Worm (Caenorhabditis elegans): ENCODE results near the gene ift-139.

ift-139 gene

ce11 chrIII:5988010-5988409, 51.3 kb downstream of the ift-139 start:
- TF ChIP-seq ztf-11 (tag; optimal IDR thresholded peaks at IDR 0.05) (no peak), tbx-2 (tag; optimal IDR thresholded peaks at IDR 0.05) (no peak), ztf-4 (tag; optimal IDR thresholded peaks at IDR 0.05) (no peak), egl-5 (tag; optimal IDR thresholded peaks at IDR 0.05) (peak; percentile 63), nfya-1 (tag; optimal IDR thresholded peaks at IDR 0.05; ENCODE audit: insufficient read depth) (peak; percentile 63), unc-62 (GFP tag; optimal IDR thresholded peaks at IDR 0.05) (no peak), mdl-1 (tag; optimal IDR thresholded peaks at IDR 0.05) (no peak), lin-39 (tag; optimal IDR thresholded peaks at IDR 0.05) (peak; percentile 74)

DNA sequence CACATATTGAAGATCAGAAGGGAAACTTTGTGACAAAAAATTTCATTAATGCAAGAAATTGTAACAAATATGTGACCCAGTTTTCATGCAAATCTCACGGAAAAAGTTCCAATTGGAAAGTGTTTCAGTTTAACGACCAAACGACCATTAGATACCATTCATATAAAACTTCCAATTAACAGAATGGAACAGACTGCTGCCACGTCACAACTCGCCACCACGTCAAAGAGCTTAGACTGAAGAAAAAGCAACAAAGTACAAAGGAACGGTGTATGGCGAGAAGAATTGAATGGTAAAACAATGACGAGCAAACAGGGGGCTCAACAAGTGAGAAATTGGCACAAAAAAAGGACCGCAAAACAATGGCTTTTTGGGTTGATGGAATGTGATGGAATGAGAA, 53.9 kb downstream of the ift-139 start, which contains the start of gene T04C9.3:
Gene T04C9.3, plus strand, starts transcription at position 301 of the 400 bp plus-strand sequence.
- no peak for TF ChIP-seq skn-1 (tag; optimal IDR thresholded peaks at IDR 0.05)
- no peak for TF ChIP-seq fkh-2 (tag; optimal IDR thresholded peaks at IDR 0.05)
- no peak for TF ChIP-seq ama-1 (optimal IDR thresholded peaks at IDR 0.05)
- no peak for TF ChIP-seq elt-2 (tag; optimal IDR thresholded peaks at IDR 0.05)
- no peak for TF ChIP-seq ceh-28 (tag; optimal IDR thresholded peaks at IDR 0.05)
- TF ChIP-seq fos-1 (tag; optimal IDR thresholded peaks at IDR 0.05) = no peak
- TF ChIP-seq nhr-76 (tag; optimal IDR thresholded peaks at IDR 0.05) = no peak
- no peak for TF ChIP-seq ZK546.5 (tag; optimal IDR thresholded peaks at IDR 0.05)
- no peak for TF ChIP-seq unc-62 (GFP tag; optimal IDR thresholded peaks at IDR 0.05)
- TF ChIP-seq nhr-28 (tag; optimal IDR thresholded peaks at IDR 0.05) = no peak
- TF ChIP-seq unc-39 (tag; optimal IDR thresholded peaks at IDR 0.05) = no peak
- TF ChIP-seq nhr-23 (tag; optimal IDR thresholded peaks at IDR 0.05) = no peak
- TF ChIP-seq eor-1 (tag; optimal IDR thresholded peaks at IDR 0.05) = no peak
- no peak for TF ChIP-seq sea-2 (GFP tag; optimal IDR thresholded peaks at IDR 0.05)
- no peak for TF ChIP-seq nfya-1 (tag; optimal IDR thresholded peaks at IDR 0.05; ENCODE audit: insufficient read depth)
- no peak for TF ChIP-seq ceh-16 (tag; optimal IDR thresholded peaks at IDR 0.05)
- TF ChIP-seq nhr-77 (tag; optimal IDR thresholded peaks at IDR 0.05) = no peak
- no peak for TF ChIP-seq zag-1 (tag; optimal IDR thresholded peaks at IDR 0.05)

DNA sequence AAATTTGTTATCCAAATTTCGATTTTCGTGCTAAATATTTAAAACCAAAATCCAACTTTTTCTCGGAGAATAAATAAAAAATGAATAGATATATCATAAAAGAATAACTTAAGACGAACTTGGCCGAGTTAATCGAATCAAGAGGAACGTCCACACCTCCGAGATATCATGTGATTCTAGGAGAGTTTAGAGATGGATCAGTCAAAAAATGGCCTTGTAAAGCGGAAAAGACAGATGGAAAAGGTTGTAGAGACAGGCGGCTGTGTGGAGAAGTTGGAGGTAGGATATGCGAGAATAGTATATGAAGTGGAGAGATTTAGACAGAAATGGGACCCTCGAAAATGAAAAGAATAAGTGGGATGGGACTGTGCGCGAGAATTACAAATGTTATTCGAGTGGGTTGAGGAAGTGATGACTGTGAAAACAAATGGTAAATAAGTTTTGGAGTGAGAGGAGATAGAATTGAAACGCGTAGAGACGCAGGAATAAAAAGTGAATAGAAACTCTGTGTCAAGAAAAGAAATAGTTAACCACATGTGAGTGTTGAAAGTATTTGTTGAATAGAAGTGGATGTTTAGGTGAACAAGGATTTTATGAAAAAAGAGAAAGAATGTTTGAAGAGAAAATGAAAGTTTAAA, 56.4 kb downstream of the ift-139 start:
- TF ChIP-seq nhr-25 (tag; optimal IDR thresholded peaks at IDR 0.05) (peak; percentile 55), nhr-23 (tag; optimal IDR thresholded peaks at IDR 0.05) (peak; percentile 20), ztf-4 (tag; optimal IDR thresholded peaks at IDR 0.05) (no peak), pha-4 (tag; optimal IDR thresholded peaks at IDR 0.05) (peak; percentile 46)
